Fruit fly (Drosophila melanogaster) whole organism: ENCODE data around the gene CG44000.

Source experiments
- CG8478 ChIP-seq: fragments of >200 bp; optimal IDR thresholded peaks from 2 replicates; lab custom pipeline; 2018; ENCODE audit warnings: inconsistent platforms
- EcR ChIP-seq, 2 experiments: fragments of >200 bp; optimal IDR thresholded peaks; 2 replicates each; lab custom pipeline; 2017; ENCODE audit warnings: missing biosample characterization in 2 of 2, missing genetic modification characterization in 2 of 2, missing genetic modification reagents in 2 of 2
- psq ChIP-seq: fragments of >200 bp; optimal IDR thresholded peaks from 2 replicates; lab custom pipeline; 2017
- usp ChIP-seq: fragments of >200 bp; optimal IDR thresholded peaks from 2 replicates; lab custom pipeline; 2017; ENCODE audit warnings: missing biosample characterization, missing genetic modification characterization, mixed read lengths

- no peak for TF ChIP-seq CG8478
- no peak for TF ChIP-seq psq (lab: Kevin White, UChicago)
- no peak for TF ChIP-seq EcR (GFP tag; optimal IDR thresholded peaks at IDR 0.05; lab: Kevin White, UChicago)
- no peak for TF ChIP-seq usp
These were observed 13.3 kb upstream of the CG44000 start for dm6 chr2L:5029809-5030108.
